Fruit fly (Drosophila melanogaster): ENCODE measurements around the gene CG7326.

Gene CG7326

DNA sequence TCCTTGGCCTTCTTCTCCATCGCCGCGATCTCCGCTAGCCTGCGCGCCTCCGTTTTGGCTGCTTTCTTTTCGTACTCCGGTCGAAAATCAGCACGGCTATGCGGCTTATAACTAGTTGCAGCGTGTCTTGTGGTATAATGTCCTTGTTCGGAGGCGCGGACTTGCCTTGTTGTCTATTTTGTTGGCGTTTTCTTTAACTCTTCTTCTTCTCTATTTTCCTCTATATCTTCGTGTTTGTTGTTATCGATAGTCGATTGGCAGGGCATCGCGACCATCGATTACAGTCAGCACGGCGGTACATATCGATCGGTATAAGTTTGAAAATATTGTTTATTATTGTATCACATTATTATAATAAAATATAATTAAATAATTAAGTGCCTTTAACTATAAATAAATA lies 29.9 kb upstream of the CG7326 start, which contains the start of gene Flacc (continued):
- TF ChIP-seq Lhr (GFP tag; optimal IDR thresholded peaks at IDR 0.05), result no peak
- TF ChIP-seq CG17361 (GFP tag; IDR thresholded peaks at IDR 0.05), result no peak
- TF ChIP-seq gce (GFP tag; IDR thresholded peaks at IDR 0.05), result no peak
- TF ChIP-seq ato (GFP tag; IDR thresholded peaks at IDR 0.05; ENCODE audit: partially characterized antibody), result peak; percentile 76
- TF ChIP-seq CG14441 (GFP tag; IDR thresholded peaks at IDR 0.05), result no peak
- TF ChIP-seq CG34224 (GFP tag; IDR thresholded peaks at IDR 0.05; ENCODE audit: partially characterized antibody), result peak; percentile 91
- TF ChIP-seq CG11696 (GFP tag; IDR thresholded peaks at IDR 0.05), result no peak
- TF ChIP-seq vfl (GFP tag; optimal IDR thresholded peaks at IDR 0.05), result no peak
- TF ChIP-seq CG2712 (tag; optimal IDR thresholded peaks at IDR 0.05), result peak; percentile 33
- no peak for TF ChIP-seq NfI (GFP tag; optimal IDR thresholded peaks at IDR 0.05)
- no peak for TF ChIP-seq ERR (GFP tag; optimal IDR thresholded peaks at IDR 0.05)
- TF ChIP-seq esg (GFP tag; conservative IDR thresholded peaks at IDR 0.05), result no peak
- no peak for TF ChIP-seq org-1 (GFP tag; optimal IDR thresholded peaks at IDR 0.05)
- peak; percentile 71 for TF ChIP-seq stwl (tag; optimal IDR thresholded peaks at IDR 0.05)
- TF ChIP-seq pho (GFP tag; optimal IDR thresholded peaks at IDR 0.05), result no peak
- no peak for TF ChIP-seq CG12299 (tag; optimal IDR thresholded peaks at IDR 0.05)
- TF ChIP-seq Hmx (GFP tag; optimal IDR thresholded peaks at IDR 0.05), result no peak
- no peak for TF ChIP-seq CG1603 (tag; optimal IDR thresholded peaks at IDR 0.05)
- TF ChIP-seq CG2202 (tag; optimal IDR thresholded peaks at IDR 0.05), result no peak
- TF ChIP-seq CG4707 (GFP tag; optimal IDR thresholded peaks at IDR 0.05), result no peak
- TF ChIP-seq Atf-2 (GFP tag; optimal IDR thresholded peaks at IDR 0.05), result no peak
- no peak for TF ChIP-seq Bteb2 (GFP tag; optimal IDR thresholded peaks at IDR 0.05)
- no peak for TF ChIP-seq Xbp1 (GFP tag; optimal IDR thresholded peaks at IDR 0.05)
- no peak for TF ChIP-seq wek (GFP tag; optimal IDR thresholded peaks at IDR 0.05)
- TF ChIP-seq CG10654 (GFP tag; optimal IDR thresholded peaks at IDR 0.05), result no peak
- TF ChIP-seq CG10979 (tag; optimal IDR thresholded peaks at IDR 0.05), result no peak
- TF ChIP-seq maf-S (GFP tag; optimal IDR thresholded peaks at IDR 0.05), result no peak
- TF ChIP-seq tx (GFP tag; optimal IDR thresholded peaks at IDR 0.05), result no peak
- TF ChIP-seq CG17359 (tag; optimal IDR thresholded peaks at IDR 0.05), result no peak
- TF ChIP-seq CG10209 (GFP tag; optimal IDR thresholded peaks at IDR 0.05), result no peak
- TF ChIP-seq dpn (GFP tag; optimal IDR thresholded peaks at IDR 0.05), result no peak
- TF ChIP-seq CG7271 (tag; optimal IDR thresholded peaks at IDR 0.05), result no peak
- no peak for TF ChIP-seq CG15269 (tag; optimal IDR thresholded peaks at IDR 0.05)
- no peak for TF ChIP-seq slou (GFP tag; optimal IDR thresholded peaks at IDR 0.05)
- no peak for TF ChIP-seq CG13123 (GFP tag; optimal IDR thresholded peaks at IDR 0.05)
- no peak for TF ChIP-seq cas (GFP tag; IDR thresholded peaks at IDR 0.05)
- no peak for TF ChIP-seq Bdp1 (GFP tag; optimal IDR thresholded peaks at IDR 0.05)
- TF ChIP-seq CG18619 (GFP tag; optimal IDR thresholded peaks at IDR 0.05), result no peak
- no peak for TF ChIP-seq D19A (tag; optimal IDR thresholded peaks at IDR 0.05)
- TF ChIP-seq shn (GFP tag; optimal IDR thresholded peaks at IDR 0.05), result no peak
- peak; percentile 85 for TF ChIP-seq E2f2 (GFP tag; IDR thresholded peaks at IDR 0.05)
- no peak for TF ChIP-seq toy (GFP tag; IDR thresholded peaks at IDR 0.05)
- TF ChIP-seq Tbp (GFP tag; optimal IDR thresholded peaks at IDR 0.05), result no peak
- TF ChIP-seq seq (GFP tag; IDR thresholded peaks at IDR 0.05), result no peak
- no peak for TF ChIP-seq hkb (optimal IDR thresholded peaks at IDR 0.05)
- TF ChIP-seq hkb (GFP tag; IDR thresholded peaks at IDR 0.05), result no peak
- TF ChIP-seq Dek (tag; optimal IDR thresholded peaks at IDR 0.05), result no peak
- TF ChIP-seq ind (GFP tag; optimal IDR thresholded peaks at IDR 0.05), result no peak
- TF ChIP-seq Jarid2 (GFP tag; optimal IDR thresholded peaks at IDR 0.05), result no peak
- no peak for TF ChIP-seq emc (GFP tag; optimal IDR thresholded peaks at IDR 0.05)
- TF ChIP-seq CG7963 (GFP tag; IDR thresholded peaks at IDR 0.05; ENCODE audit: partially characterized antibody), result peak; percentile 79
- no peak for TF ChIP-seq stc (GFP tag; IDR thresholded peaks at IDR 0.05)
- no peak for TF ChIP-seq CG6765 (GFP tag; optimal IDR thresholded peaks at IDR 0.05)
